Worm (Caenorhabditis elegans): ENCODE results near the gene col-10.

DNA sequence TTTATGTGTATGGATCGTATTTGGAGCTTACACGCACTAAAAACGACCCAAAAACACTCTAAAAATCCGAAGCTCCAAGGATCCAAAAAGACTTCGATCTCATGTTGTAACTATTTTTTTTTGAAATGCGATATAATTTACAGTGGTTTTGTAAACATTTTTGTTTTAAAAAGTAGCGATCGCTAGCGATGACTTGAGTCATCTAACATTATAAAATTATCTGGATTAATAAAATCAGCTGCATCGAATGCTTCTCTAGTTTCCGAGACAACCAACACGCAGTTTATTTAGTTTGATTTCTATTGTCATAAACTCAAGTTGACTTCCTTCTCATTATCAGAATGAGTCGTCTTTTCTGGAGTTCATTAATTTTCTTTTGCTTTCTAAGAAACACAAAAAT, 33.1 kb downstream of the col-10 start, which contains the start of gene F21C10.1:
- TF ChIP-seq ahr-1 (tag; optimal IDR thresholded peaks at IDR 0.05) (no peak), nfya-1 (tag; optimal IDR thresholded peaks at IDR 0.05) (no peak), Y22D7AL.16 (tag; optimal IDR thresholded peaks at IDR 0.05) (no peak), tbx-7 (tag; optimal IDR thresholded peaks at IDR 0.05) (no peak), pag-3 (tag; optimal IDR thresholded peaks at IDR 0.05; ENCODE audit: borderline replicate concordance) (no peak), pax-1 (tag; optimal IDR thresholded peaks at IDR 0.05) (no peak), ceh-48 (tag; optimal IDR thresholded peaks at IDR 0.05) (no peak), ceh-14 (tag; optimal IDR thresholded peaks at IDR 0.05) (no peak), mec-3 (tag; optimal IDR thresholded peaks at IDR 0.05; ENCODE audit: borderline replicate concordance) (no peak), nhr-11 (tag; optimal IDR thresholded peaks at IDR 0.05) (no peak), gmeb-2 (tag; optimal IDR thresholded peaks at IDR 0.05) (no peak), elt-2 (tag; optimal IDR thresholded peaks at IDR 0.05) (no peak)

Measured in whole organism, late embryonic.